Worm (Caenorhabditis elegans) whole organism, L4 larva: Measurements from ENCODE around the gene fipr-13.

Experiments
- ZK546.5 ChIP-seq, 2 experiments: sonication (generic microtip); optimal IDR thresholded peaks; 2 replicates each; lab custom pipeline; 2017; ENCODE audit warnings: missing biosample characterization in 2 of 2, missing genetic modification characterization in 2 of 2
- ama-1 ChIP-seq: fragments of 150-350 bp; optimal IDR thresholded peaks from 2 replicates; lab custom pipeline; 2014; ENCODE audit warnings: inconsistent platforms, mixed read lengths
- daf-12 ChIP-seq: fragments of 150-350 bp; optimal IDR thresholded peaks from 2 replicates; lab custom pipeline; 2014; ENCODE audit warnings: missing biosample characterization, missing genetic modification reagents, missing genetic modification characterization
- dpl-1 ChIP-seq: fragments of 150-350 bp; optimal IDR thresholded peaks from 2 replicates; lab custom pipeline; 2014; ENCODE audit warnings: missing biosample characterization, missing genetic modification reagents, missing genetic modification characterization
- hmg-1.1 ChIP-seq: fragments of 200-800 bp; sonication (Bioruptor generic); IDR thresholded peaks from 2 replicates; pipeline ENCODE4 v1.3.6; 2022; ENCODE audit warnings: missing genetic modification reagents, missing genetic modification characterization, missing compliant biosample characterization
- lin-39 ChIP-seq: fragments of 150-350 bp; optimal IDR thresholded peaks from 2 replicates; lab custom pipeline; 2014; ENCODE audit warnings: missing biosample characterization, missing genetic modification reagents, missing genetic modification characterization
- mep-1 ChIP-seq: fragments of 150-350 bp; sonication (generic microtip); optimal IDR thresholded peaks from 3 replicates; lab custom pipeline; 2014; ENCODE audit warnings: missing biosample characterization, missing genetic modification characterization
- nhr-25 ChIP-seq: sonication (generic microtip); optimal IDR thresholded peaks from 2 replicates; lab custom pipeline; 2017; ENCODE audit warnings: missing genetic modification characterization, mild to moderate bottlenecking, missing compliant biosample characterization, antibody characterized with exemption, moderate library complexity, borderline replicate concordance; ENCODE audit not compliant: insufficient read depth
- zag-1 ChIP-seq: fragments of 150-350 bp; optimal IDR thresholded peaks from 2 replicates; lab custom pipeline; 2014; ENCODE audit warnings: missing biosample characterization, missing genetic modification characterization

DNA sequence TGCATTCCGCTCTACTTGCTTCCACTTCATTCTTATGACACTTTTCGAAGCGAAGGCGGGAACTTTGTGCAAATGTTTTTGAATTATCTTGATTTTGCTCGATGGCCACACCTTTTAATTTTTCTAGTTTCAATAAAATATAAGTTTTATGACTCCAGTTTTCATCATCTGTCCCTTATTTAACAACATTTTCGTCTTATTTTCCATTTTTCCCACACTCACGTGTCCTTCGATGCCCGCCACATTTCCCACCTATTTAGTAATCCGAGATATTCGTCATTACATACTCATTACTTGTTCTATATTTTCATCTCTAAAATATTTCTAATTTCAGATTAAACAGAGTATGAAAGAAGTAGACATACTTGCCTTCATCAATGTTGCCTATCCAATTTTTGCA, 30.1 kb downstream of the fipr-13 start, which contains the start of gene srd-49:
- TF ChIP-seq mep-1 = no peak
- no peak for TF ChIP-seq hmg-1.1 (GFP tag; lab: Robert Waterston, UW)
- no peak for TF ChIP-seq dpl-1 (GFP tag; lab: Kevin White, UChicago)
- TF ChIP-seq zag-1 (tag; lab: Kevin White, UChicago) = no peak
- no peak for TF ChIP-seq ama-1 (lab: Kevin White, UChicago)
- no peak for TF ChIP-seq daf-12 (tag; lab: Kevin White, UChicago)
- TF ChIP-seq nhr-25 = no peak
- no peak for TF ChIP-seq lin-39 (tag; lab: Kevin White, UChicago)
- TF ChIP-seq ZK546.5 (tag; optimal IDR thresholded peaks at IDR 0.05; lab: Kevin White, UChicago) = no peak
